Fruit fly (Drosophila melanogaster) Kc167 (cell line): Measurements from ENCODE around the gene shd.

ENCODE experiments used
- Myc ChIP-seq: fragments of >200 bp; optimal IDR thresholded peaks from 2 replicates; lab custom pipeline; 2017; ENCODE audit warnings: missing external identifiers
- Sin3A ChIP-seq: fragments of >200 bp; optimal IDR thresholded peaks from 2 replicates; lab custom pipeline; 2018; ENCODE audit warnings: missing external identifiers
- h ChIP-seq: fragments of >200 bp; optimal IDR thresholded peaks from 3 replicates; lab custom pipeline; 2018; ENCODE audit warnings: missing external identifiers
- insv ChIP-seq: fragments of >200 bp; optimal IDR thresholded peaks from 3 replicates; lab custom pipeline; 2018; ENCODE audit warnings: missing external identifiers
- psq ChIP-seq: fragments of >200 bp; optimal IDR thresholded peaks from 2 replicates; lab custom pipeline; 2017; ENCODE audit warnings: missing external identifiers
- ttk ChIP-seq: sonication (Bioruptor generic); optimal IDR thresholded peaks from 2 replicates; lab custom pipeline; 2017; ENCODE audit warnings: missing external identifiers

The shd gene

dm6 chr3L:14663750-14664149, 49.5 kb downstream of the shd start:
- TF ChIP-seq insv = no peak
- no peak for TF ChIP-seq Myc (lab: Kevin White, UChicago)
- TF ChIP-seq Sin3A (lab: Kevin White, UChicago) = no peak
- no peak for TF ChIP-seq h (lab: Kevin White, UChicago)
- no peak for TF ChIP-seq psq (lab: Kevin White, UChicago)
- TF ChIP-seq ttk (lab: Kevin White, UChicago) = no peak

DNA sequence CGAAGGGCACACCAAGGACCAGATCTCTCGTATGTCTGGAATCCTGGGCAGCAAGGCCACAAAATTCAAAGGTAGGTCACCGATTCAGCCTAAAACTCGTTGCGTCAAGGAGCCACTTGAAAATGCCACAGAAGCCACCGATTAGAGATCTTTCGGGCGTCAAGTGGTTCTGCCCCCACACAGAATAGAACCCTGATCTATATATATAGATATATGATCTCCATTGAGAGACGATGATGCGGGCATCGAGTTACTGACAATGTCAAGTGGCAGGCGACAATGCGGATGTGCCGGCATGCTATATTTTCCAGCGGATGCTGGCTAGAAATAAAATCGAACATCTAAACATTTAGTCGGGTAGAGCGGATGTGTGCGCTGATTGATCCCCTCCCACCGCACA, 50.1 kb downstream of the shd start:
- no peak for TF ChIP-seq Sin3A (lab: Kevin White, UChicago)
- TF ChIP-seq h (lab: Kevin White, UChicago) = no peak
- no peak for TF ChIP-seq psq (lab: Kevin White, UChicago)
- no peak for TF ChIP-seq ttk (lab: Kevin White, UChicago)
- TF ChIP-seq insv = no peak

DNA sequence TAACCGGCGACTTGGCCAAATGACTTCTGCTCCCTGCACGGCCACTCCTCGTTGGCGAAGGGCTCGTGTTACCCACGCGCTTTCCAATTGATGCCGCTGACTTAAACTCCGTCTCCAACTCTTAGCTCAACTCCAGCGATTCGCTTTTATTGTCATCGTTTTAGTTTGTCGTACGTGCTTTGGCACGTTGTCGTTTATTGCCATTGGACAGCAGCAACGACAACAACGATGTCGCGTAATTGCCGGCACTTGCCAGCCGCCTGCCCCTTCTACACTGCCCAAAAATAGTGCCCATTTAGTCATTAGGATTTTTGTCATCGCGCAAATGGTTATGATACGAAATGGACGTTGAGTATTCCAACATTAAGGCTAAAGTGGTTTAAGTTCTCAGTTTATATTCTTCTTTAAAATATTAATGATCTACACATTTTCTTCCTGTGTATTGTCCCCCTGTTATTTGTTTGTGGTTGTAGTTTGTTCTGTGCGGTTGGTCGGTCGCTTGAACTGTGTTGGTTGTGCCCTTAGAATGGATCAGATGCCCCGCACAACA, 51.6 kb downstream of the shd start:
- TF ChIP-seq ttk (lab: Kevin White, UChicago) (no peak), Myc (lab: Kevin White, UChicago) (no peak), h (lab: Kevin White, UChicago) (no peak), Sin3A (lab: Kevin White, UChicago) (no peak), psq (lab: Kevin White, UChicago) (no peak), insv (no peak)

DNA sequence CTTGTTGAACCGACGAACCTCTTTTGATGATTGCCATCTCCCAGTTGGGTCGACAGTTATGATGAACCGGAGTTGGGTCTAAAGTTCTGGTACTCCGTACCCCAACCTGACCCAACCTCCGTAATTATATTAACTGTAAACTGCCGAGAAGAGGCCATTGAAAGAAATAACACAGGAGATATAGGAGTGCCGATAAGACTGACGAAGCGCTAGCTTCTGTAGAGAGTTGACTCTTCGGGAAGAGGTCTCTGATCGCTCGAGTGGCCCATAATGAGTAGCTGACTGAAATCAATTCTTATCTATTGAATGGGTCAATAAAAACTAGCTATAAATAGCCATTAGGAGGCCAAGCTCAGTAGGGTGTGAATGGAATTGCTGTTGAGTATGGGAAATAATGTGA, 54.4 kb downstream of the shd start:
- no peak for TF ChIP-seq Sin3A (lab: Kevin White, UChicago)
- TF ChIP-seq Myc (lab: Kevin White, UChicago) = no peak
- no peak for TF ChIP-seq h (lab: Kevin White, UChicago)
- TF ChIP-seq ttk (lab: Kevin White, UChicago) = no peak
- TF ChIP-seq insv = no peak
- no peak for TF ChIP-seq psq (lab: Kevin White, UChicago)

dm6 chr3L:14671546-14671945, 57.3 kb downstream of the shd start:
- TF ChIP-seq Sin3A (lab: Kevin White, UChicago) (no peak), psq (lab: Kevin White, UChicago) (no peak), insv (no peak), h (lab: Kevin White, UChicago) (no peak), Myc (lab: Kevin White, UChicago) (no peak), ttk (lab: Kevin White, UChicago) (no peak)
